Worm (Caenorhabditis elegans): ENCODE measurements around the gene C55A1.4.
"Not testable (repeated sequence)": the region's sequence is repeated elsewhere in the genome, so short reads cannot be mapped to it uniquely, and the experiment has no call there.

The C55A1.4 gene

ce11 chrV:15661003-15661402 is 17.9 kb upstream of the C55A1.4 start:
- TF ChIP-seq lin-39 (tag; optimal IDR thresholded peaks at IDR 0.05) (no peak), peb-1 (tag; optimal IDR thresholded peaks at IDR 0.05) (peak; percentile 8), egl-27 (tag; optimal IDR thresholded peaks at IDR 0.05) (peak; percentile 19), sem-4 (tag; optimal IDR thresholded peaks at IDR 0.05) (peak; percentile 43), zag-1 (tag; optimal IDR thresholded peaks at IDR 0.05) (no peak), nhr-23 (tag; optimal IDR thresholded peaks at IDR 0.05) (peak; percentile 92), nhr-12 (tag; optimal IDR thresholded peaks at IDR 0.05) (no peak), Y55F3AM.14 (GFP tag; optimal IDR thresholded peaks at IDR 0.05) (no peak), aly-2 (tag; optimal IDR thresholded peaks at IDR 0.05) (no peak), nhr-25 (tag; optimal IDR thresholded peaks at IDR 0.05) (peak; percentile 96), ceh-16 (tag; optimal IDR thresholded peaks at IDR 0.05) (peak; percentile 75), elt-1 (tag; optimal IDR thresholded peaks at IDR 0.05) (peak; percentile 98), blmp-1 (tag; optimal IDR thresholded peaks at IDR 0.05; ENCODE audit: insufficient read depth) (peak; percentile 77), sma-9 (GFP tag; optimal IDR thresholded peaks at IDR 0.05) (peak; percentile 73), sma-9 (tag; optimal IDR thresholded peaks at IDR 0.05) (no peak), sma-3 (GFP tag; optimal IDR thresholded peaks at IDR 0.05) (peak; percentile 32), ceh-82 (tag; optimal IDR thresholded peaks at IDR 0.05) (no peak), nhr-6 (tag; optimal IDR thresholded peaks at IDR 0.05) (peak; percentile 17)

ce11 chrV:15658262-15659060 is 15.4 kb upstream of the C55A1.4 start:
- TF ChIP-seq alr-1 (tag; optimal IDR thresholded peaks at IDR 0.05): no peak
- TF ChIP-seq mab-5 (tag; optimal IDR thresholded peaks at IDR 0.05): no peak
- no peak for TF ChIP-seq sma-3 (GFP tag; optimal IDR thresholded peaks at IDR 0.05)
- no peak for TF ChIP-seq dmd-4 (tag; optimal IDR thresholded peaks at IDR 0.05)
- TF ChIP-seq nhr-237 (tag; optimal IDR thresholded peaks at IDR 0.05): no peak
- TF ChIP-seq lin-39 (tag; optimal IDR thresholded peaks at IDR 0.05): no peak
- TF ChIP-seq F13H6.1 (tag; optimal IDR thresholded peaks at IDR 0.05): peak; percentile 11
- no peak for TF ChIP-seq nhr-10 (tag; optimal IDR thresholded peaks at IDR 0.05)

ce11 chrV:15654124-15654523 is 11.0 kb upstream of the C55A1.4 start, which contains the start of gene F53E4.2:
TSS of gene F53E4.2 (plus strand) at chrV:15654424.
- TF ChIP-seq unc-55 (GFP tag; optimal IDR thresholded peaks at IDR 0.05) (no peak), ama-1 (optimal IDR thresholded peaks at IDR 0.05) (no peak)

- TF ChIP-seq nhr-129 (tag; optimal IDR thresholded peaks at IDR 0.05) (peak; percentile 8), nhr-25 (tag; optimal IDR thresholded peaks at IDR 0.05) (peak; percentile 58), R02D3.7 (tag; optimal IDR thresholded peaks at IDR 0.05) (no peak)
Observed at ce11 chrV:15652147-15652546, 9.1 kb upstream of the C55A1.4 start.

- TF ChIP-seq ceh-16 (tag; optimal IDR thresholded peaks at IDR 0.05) (no peak), mab-5 (tag; optimal IDR thresholded peaks at IDR 0.05) (no peak), crh-2 (tag; optimal IDR thresholded peaks at IDR 0.05) (no peak), fos-1 (tag; optimal IDR thresholded peaks at IDR 0.05) (no peak), elt-1 (tag; optimal IDR thresholded peaks at IDR 0.05) (no peak), nhr-11 (tag; optimal IDR thresholded peaks at IDR 0.05) (no peak)
Observed at ce11 chrV:15650167-15650566, 7.1 kb upstream of the C55A1.4 start, which contains the start of gene sru-42. TSS of gene sru-42 (plus strand) at chrV:15650467.

- TF ChIP-seq unc-62 (GFP tag; optimal IDR thresholded peaks at IDR 0.05); ztf-11 (tag; optimal IDR thresholded peaks at IDR 0.05); blmp-1 (tag; optimal IDR thresholded peaks at IDR 0.05; ENCODE audit: insufficient read depth): not testable (repeated sequence)
Observed at ce11 chrV:15647536-15648085, 4.5 kb upstream of the C55A1.4 start, which contains the start of the genes C55A1.7 and C55A1.6. TSS of gene C55A1.7 (minus strand) at chrV:15647636. TSS of gene C55A1.6 (plus strand) at chrV:15648035.
